Worm (Caenorhabditis elegans) whole organism, L4 larva: ENCODE results near the gene D1005.2.

ENCODE experiments used
- D1046.2 ChIP-seq: fragments of 200-800 bp; sonication (Bioruptor generic); IDR thresholded peaks from 2 replicates; pipeline ENCODE4 v1.3.6; 2022; ENCODE audit warnings: missing genetic modification characterization, missing compliant biosample characterization
- F26F4.8 ChIP-seq: fragments of 200-800 bp; sonication (Bioruptor generic); conservative IDR thresholded peaks from 2 replicates; pipeline ENCODE4 v1.3.6; 2022; ENCODE audit warnings: missing genetic modification characterization, missing compliant biosample characterization
- F49E8.2 ChIP-seq: sonication (generic microtip); optimal IDR thresholded peaks from 2 replicates; lab custom pipeline; 2016; ENCODE audit warnings: missing compliant biosample characterization, mild to moderate bottlenecking, missing genetic modification characterization, borderline replicate concordance
- R02D3.7 ChIP-seq: fragments of 150-350 bp; sonication (generic microtip); optimal IDR thresholded peaks from 3 replicates; lab custom pipeline; 2014; ENCODE audit warnings: missing biosample characterization, missing genetic modification characterization
- T26A8.4 ChIP-seq: fragments of 200-800 bp; sonication (Bioruptor generic); IDR thresholded peaks from 2 replicates; pipeline ENCODE4 v1.3.6; 2022; ENCODE audit warnings: missing genetic modification characterization, missing compliant biosample characterization
- Y48G9A.11 ChIP-seq: fragments of 200-800 bp; sonication (Bioruptor generic); IDR thresholded peaks from 2 replicates; pipeline ENCODE4 v1.3.6; 2022; ENCODE audit warnings: missing genetic modification reagents, missing genetic modification characterization, missing compliant biosample characterization
- aha-1 ChIP-seq: fragments of 150-350 bp; peaks from one replicate; lab custom pipeline; 2014; ENCODE audit warnings: missing biosample characterization, missing genetic modification characterization
- aly-2 ChIP-seq: sonication (generic microtip); optimal IDR thresholded peaks from 2 replicates; lab custom pipeline; 2018; ENCODE audit warnings: missing biosample characterization, missing genetic modification characterization
- ama-1 ChIP-seq: fragments of 150-350 bp; optimal IDR thresholded peaks from 2 replicates; lab custom pipeline; 2014; ENCODE audit warnings: inconsistent platforms, mixed read lengths
- ceh-20 ChIP-seq: fragments of 200-800 bp; sonication (Bioruptor generic); IDR thresholded peaks from 2 replicates; pipeline ENCODE4 v1.3.6; 2022; ENCODE audit warnings: missing genetic modification reagents, missing genetic modification characterization, missing compliant biosample characterization
- ceh-32 ChIP-seq: sonication (generic microtip); optimal IDR thresholded peaks from 2 replicates; lab custom pipeline; 2016; ENCODE audit warnings: mild to moderate bottlenecking, missing genetic modification characterization, missing compliant biosample characterization; ENCODE audit not compliant: poor library complexity
- ceh-44 ChIP-seq: fragments of 200-800 bp; sonication (Bioruptor generic); IDR thresholded peaks from 2 replicates; pipeline ENCODE4 v1.3.6; 2022; ENCODE audit warnings: missing genetic modification reagents, missing genetic modification characterization, missing compliant biosample characterization
- daf-16 ChIP-seq, 3 experiments: sonication (generic microtip); optimal IDR thresholded peaks; 2 replicates each; lab custom pipeline; 2016 to 2017; ENCODE audit warnings: missing genetic modification characterization in 3 of 3, missing genetic modification reagents in 3 of 3, mild to moderate bottlenecking in 2 of 3, missing compliant biosample characterization in 2 of 3, missing biosample characterization in 1 of 3, moderate library complexity in 1 of 3
- dmd-6 ChIP-seq: fragments of 200-800 bp; sonication (Bioruptor generic); IDR thresholded peaks from 2 replicates; pipeline ENCODE4 v1.3.6; 2022; ENCODE audit warnings: missing genetic modification reagents, missing genetic modification characterization, missing compliant biosample characterization
- dpl-1 ChIP-seq: fragments of 150-350 bp; optimal IDR thresholded peaks from 2 replicates; lab custom pipeline; 2014; ENCODE audit warnings: missing biosample characterization, missing genetic modification reagents, missing genetic modification characterization
- hlh-11 ChIP-seq: fragments of 200-800 bp; sonication (Bioruptor generic); optimal IDR thresholded peaks from 2 replicates; lab custom pipeline; 2018; ENCODE audit warnings: mild to moderate bottlenecking, missing genetic modification characterization, missing compliant biosample characterization
- hmg-1.1 ChIP-seq: fragments of 200-800 bp; sonication (Bioruptor generic); IDR thresholded peaks from 2 replicates; pipeline ENCODE4 v1.3.6; 2022; ENCODE audit warnings: missing genetic modification reagents, missing genetic modification characterization, missing compliant biosample characterization
- jun-1 ChIP-seq: fragments of 150-350 bp; optimal IDR thresholded peaks from 2 replicates; lab custom pipeline; 2014; ENCODE audit warnings: missing biosample characterization, missing genetic modification reagents, missing genetic modification characterization
- lim-7 ChIP-seq: fragments of 200-800 bp; sonication (Bioruptor generic); IDR thresholded peaks from 2 replicates; pipeline ENCODE4 v1.3.6; 2022; ENCODE audit warnings: missing genetic modification characterization, missing compliant biosample characterization
- lin-38 ChIP-seq: fragments of 200-800 bp; sonication (Bioruptor generic); IDR thresholded peaks from 2 replicates; pipeline ENCODE4 v1.3.6; 2022; ENCODE audit warnings: missing genetic modification reagents, missing genetic modification characterization, missing compliant biosample characterization
- lsy-2 ChIP-seq, 2 experiments: fragments of 150-350 bp in 1 of 2; sonication (generic microtip) in 1 of 2; optimal IDR thresholded peaks; 2 replicates each; lab custom pipeline; 2014 to 2017; ENCODE audit warnings: missing biosample characterization in 2 of 2, missing genetic modification characterization in 2 of 2
- madf-5 ChIP-seq, 2 experiments: fragments of 200-800 bp; sonication (Bioruptor generic); IDR thresholded peaks; 2 replicates each; pipeline ENCODE4 v1.3.6; 2022; ENCODE audit warnings: missing compliant biosample characterization in 2 of 2, missing genetic modification characterization in 2 of 2
- mdl-1 ChIP-seq, 2 experiments: fragments of 150-350 bp in 1 of 2; sonication (generic microtip) in 1 of 2; optimal IDR thresholded peaks; 2 replicates each; lab custom pipeline; 2014 to 2017; ENCODE audit warnings: missing biosample characterization in 2 of 2, missing genetic modification characterization in 2 of 2
- mdt-29 ChIP-seq: fragments of 200-800 bp; sonication (Bioruptor generic); IDR thresholded peaks from 2 replicates; pipeline ENCODE4 v1.3.6; 2022; ENCODE audit warnings: missing genetic modification reagents, missing genetic modification characterization, missing compliant biosample characterization
- mes-2 ChIP-seq: sonication (generic microtip); optimal IDR thresholded peaks from 2 replicates; lab custom pipeline; 2016; ENCODE audit warnings: missing genotype, mild to moderate bottlenecking, missing genetic modification characterization, missing compliant biosample characterization; ENCODE audit not compliant: poor library complexity, severe bottlenecking
- nhr-10 ChIP-seq: fragments of 150-350 bp; optimal IDR thresholded peaks from 2 replicates; lab custom pipeline; 2014; ENCODE audit warnings: missing biosample characterization, missing genetic modification characterization
- nhr-11 ChIP-seq: fragments of 150-350 bp; optimal IDR thresholded peaks from 2 replicates; lab custom pipeline; 2014; ENCODE audit warnings: missing biosample characterization, missing genetic modification characterization
- nhr-237 ChIP-seq: sonication (generic microtip); optimal IDR thresholded peaks from 2 replicates; lab custom pipeline; 2017; ENCODE audit warnings: missing biosample characterization, missing genetic modification characterization
- nhr-28 ChIP-seq: fragments of 150-350 bp; optimal IDR thresholded peaks from 2 replicates; lab custom pipeline; 2014; ENCODE audit warnings: missing biosample characterization, missing genetic modification characterization
- nhr-42 ChIP-seq: fragments of 200-800 bp; sonication (Bioruptor generic); IDR thresholded peaks from 2 replicates; pipeline ENCODE4 v1.3.6; 2022; ENCODE audit warnings: missing genetic modification characterization, missing compliant biosample characterization
- nhr-48 ChIP-seq: sonication (generic microtip); optimal IDR thresholded peaks from 2 replicates; lab custom pipeline; 2016; ENCODE audit warnings: mild to moderate bottlenecking, missing genetic modification characterization, missing compliant biosample characterization
- nhr-6 ChIP-seq: fragments of 150-350 bp; optimal IDR thresholded peaks from 2 replicates; lab custom pipeline; 2014; ENCODE audit warnings: missing biosample characterization, missing genetic modification characterization
- nhr-76 ChIP-seq: fragments of 150-350 bp; optimal IDR thresholded peaks from 2 replicates; lab custom pipeline; 2014; ENCODE audit warnings: missing biosample characterization, missing genetic modification characterization
- nhr-77 ChIP-seq: fragments of 150-350 bp; optimal IDR thresholded peaks from 2 replicates; lab custom pipeline; 2014; ENCODE audit warnings: missing biosample characterization, missing genetic modification characterization
- pha-4 ChIP-seq, 2 experiments: fragments of 150-350 bp in 1 of 2; fragments of 200-800 bp in 1 of 2; sonication (Bioruptor generic) in 1 of 2; IDR thresholded peaks in 1 of 2; optimal IDR thresholded peaks in 1 of 2; 2 replicates each; pipeline versions ENCODE4 v1.3.6 to Lab custom; 2014 to 2022; ENCODE audit warnings: missing genetic modification characterization in 2 of 2, missing genetic modification reagents in 2 of 2, missing biosample characterization in 1 of 2, missing compliant biosample characterization in 1 of 2
- pqm-1 ChIP-seq: sonication (generic microtip); optimal IDR thresholded peaks from 2 replicates; lab custom pipeline; 2017; ENCODE audit warnings: missing biosample characterization, missing genetic modification characterization
- rbr-2 ChIP-seq: sonication (generic microtip); optimal IDR thresholded peaks from 2 replicates; lab custom pipeline; 2016; ENCODE audit warnings: missing genotype, missing genetic modification characterization, missing compliant biosample characterization
- set-16 ChIP-seq: fragments of 200-800 bp; sonication (Bioruptor generic); IDR thresholded peaks from 2 replicates; pipeline ENCODE4 v1.3.6; 2022; ENCODE audit warnings: missing genetic modification reagents, missing genetic modification characterization, missing compliant biosample characterization
- spr-1 ChIP-seq: sonication (generic microtip); optimal IDR thresholded peaks from 2 replicates; lab custom pipeline; 2016; ENCODE audit warnings: mild to moderate bottlenecking, missing genetic modification characterization, missing compliant biosample characterization
- tra-1 ChIP-seq: fragments of 200-800 bp; sonication (Bioruptor generic); IDR thresholded peaks from 2 replicates; pipeline ENCODE4 v1.3.6; 2022; ENCODE audit warnings: missing genetic modification reagents, missing genetic modification characterization, missing compliant biosample characterization
- unc-39 ChIP-seq: sonication (generic microtip); optimal IDR thresholded peaks from 2 replicates; lab custom pipeline; 2017; ENCODE audit warnings: missing biosample characterization, missing genetic modification characterization
- unc-62 ChIP-seq, 3 experiments: fragments of 150-350 bp in 1 of 3; sonication (generic microtip); optimal IDR thresholded peaks in 2 of 3; peaks in 1 of 3; 1 replicate in 1 of 3; 2 replicates in 2 of 3; lab custom pipeline; 2014 to 2017; ENCODE audit warnings: missing biosample characterization in 3 of 3, missing genetic modification characterization in 3 of 3, missing genetic modification reagents in 3 of 3, missing genotype in 1 of 3
- zfp-2 ChIP-seq: sonication (generic microtip); optimal IDR thresholded peaks from 2 replicates; lab custom pipeline; 2016; ENCODE audit warnings: mild to moderate bottlenecking, missing genetic modification characterization, missing compliant biosample characterization
- zfp-3 ChIP-seq: fragments of 200-800 bp; sonication (Bioruptor generic); conservative IDR thresholded peaks from 2 replicates; pipeline ENCODE4 v1.3.6; 2022; ENCODE audit warnings: missing genetic modification reagents, missing genetic modification characterization, missing compliant biosample characterization
- zip-11 ChIP-seq: fragments of 200-800 bp; sonication (Bioruptor generic); IDR thresholded peaks from 2 replicates; pipeline ENCODE4 v1.3.6; 2022; ENCODE audit warnings: missing genetic modification characterization, missing compliant biosample characterization
- ztf-11 ChIP-seq: fragments of 150-350 bp; optimal IDR thresholded peaks from 2 replicates; lab custom pipeline; 2014; ENCODE audit warnings: missing biosample characterization, missing genetic modification characterization
- ztf-7 ChIP-seq: fragments of 150-350 bp; optimal IDR thresholded peaks from 2 replicates; lab custom pipeline; 2014; ENCODE audit warnings: missing biosample characterization, missing genetic modification characterization

Gene D1005.2

DNA sequence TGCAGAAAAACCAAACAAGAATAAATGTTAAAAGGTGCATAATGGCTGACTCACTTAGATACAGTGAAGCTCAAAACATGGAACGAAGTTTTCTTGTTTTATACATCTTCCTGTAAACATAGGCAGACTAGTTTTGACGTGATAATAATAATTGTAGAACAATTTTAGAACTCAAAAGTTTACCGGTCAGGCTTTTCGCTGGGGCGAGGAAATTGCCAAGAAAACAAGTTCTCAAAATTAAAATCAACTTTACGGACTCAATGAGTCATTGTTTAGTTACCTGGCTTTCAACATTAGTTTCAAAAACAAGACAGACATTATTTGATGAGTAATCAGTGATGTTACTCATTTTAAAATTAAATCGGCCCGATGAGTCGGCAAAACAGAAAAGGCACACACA, 14.1 kb downstream of the D1005.2 start, which contains the start of gene D1005.5:
D1005.5 (minus strand) TSS at position 101 of the 400 bp plus-strand sequence.
- TF ChIP-seq mdt-29 (no peak), F26F4.8 (GFP tag; lab: Robert Waterston, UW) (no peak), lsy-2 (tag; optimal IDR thresholded peaks at IDR 0.05; lab: Kevin White, UChicago) (no peak), aly-2 (tag; lab: Kevin White, UChicago) (no peak), ztf-11 (tag; lab: Kevin White, UChicago) (no peak), zip-11 (GFP tag; lab: Robert Waterston, UW) (no peak), nhr-10 (no peak), nhr-77 (tag; lab: Kevin White, UChicago) (no peak), R02D3.7 (no peak), mes-2 (no peak), aha-1 (no peak), unc-39 (tag; lab: Kevin White, UChicago) (no peak), hlh-11 (tag; lab: Kevin White, UChicago) (no peak), spr-1 (no peak), jun-1 (tag; lab: Kevin White, UChicago) (no peak)

DNA sequence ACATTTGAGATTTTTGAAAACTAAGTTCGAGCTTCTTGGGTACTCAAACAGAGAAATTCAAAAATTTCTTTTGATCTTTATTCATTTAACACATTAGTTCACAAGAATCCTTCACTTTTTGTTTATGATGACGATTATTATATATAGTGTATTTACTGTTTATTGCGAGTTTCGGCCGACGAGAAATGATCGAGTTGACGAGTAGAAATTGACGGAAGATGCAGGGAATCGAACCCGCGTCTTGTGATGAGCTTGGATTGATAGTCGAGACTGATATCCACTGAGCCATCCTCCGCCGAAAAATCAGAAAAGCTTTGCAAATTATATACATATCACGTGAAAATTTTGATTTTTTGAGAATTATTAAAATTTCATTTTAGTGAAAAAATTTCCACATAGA, 15.0 kb downstream of the D1005.2 start:
- TF ChIP-seq zfp-2, result no peak
- no peak for TF ChIP-seq zfp-3 (GFP tag; lab: Robert Waterston, UW)
- TF ChIP-seq hmg-1.1 (GFP tag; lab: Robert Waterston, UW), result no peak
- TF ChIP-seq nhr-76 (tag; lab: Kevin White, UChicago), result no peak
- TF ChIP-seq daf-16 (GFP tag; optimal IDR thresholded peaks at IDR 0.05; lab: Kevin White, UChicago), result no peak
- no peak for TF ChIP-seq daf-16 (tag; optimal IDR thresholded peaks at IDR 0.05; lab: Kevin White, UChicago)
- TF ChIP-seq lim-7 (GFP tag; lab: Robert Waterston, UW), result no peak
- TF ChIP-seq Y48G9A.11, result no peak
- TF ChIP-seq set-16 (GFP tag; lab: Robert Waterston, UW), result no peak

DNA sequence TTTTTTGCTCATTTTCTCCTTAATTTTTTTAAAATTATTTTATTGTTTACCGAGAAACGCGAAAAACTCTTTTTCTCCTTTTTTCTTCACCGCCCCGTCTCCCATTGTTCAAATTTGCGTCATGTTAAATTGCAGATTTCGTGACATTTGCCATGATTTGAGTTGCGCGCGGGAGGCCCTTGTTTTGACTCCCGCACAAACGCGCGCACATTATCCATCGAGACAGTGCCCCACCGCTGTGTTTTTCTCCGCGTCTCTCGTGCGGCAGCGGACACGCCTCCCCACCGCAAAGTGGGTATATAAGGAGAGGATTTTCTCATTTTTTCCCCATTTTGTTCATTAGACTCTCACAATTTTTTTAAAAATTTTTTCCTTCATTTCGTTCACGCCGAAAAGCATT, 17.2 kb downstream of the D1005.2 start:
- TF ChIP-seq ztf-7 (tag; lab: Kevin White, UChicago) (no peak), nhr-237 (tag; lab: Kevin White, UChicago) (no peak), nhr-48 (tag; lab: Kevin White, UChicago) (no peak), ztf-11 (tag; lab: Kevin White, UChicago) (no peak), set-16 (GFP tag; lab: Robert Waterston, UW) (0 out of 2 replicates have a peak, but pooled peaks have one; percentile 15), T26A8.4 (GFP tag; lab: Robert Waterston, UW) (no peak), aha-1 (peak; percentile 47), unc-62 (GFP tag; optimal IDR thresholded peaks at IDR 0.05 in 1 of 2; lab: Kevin White, UChicago) (no peak), unc-62 (tag; optimal IDR thresholded peaks at IDR 0.05; lab: Kevin White, UChicago) (no peak), lin-38 (GFP tag; lab: Robert Waterston, UW) (no peak), hmg-1.1 (GFP tag; lab: Robert Waterston, UW) (no peak), dpl-1 (GFP tag; lab: Kevin White, UChicago) (no peak)

DNA sequence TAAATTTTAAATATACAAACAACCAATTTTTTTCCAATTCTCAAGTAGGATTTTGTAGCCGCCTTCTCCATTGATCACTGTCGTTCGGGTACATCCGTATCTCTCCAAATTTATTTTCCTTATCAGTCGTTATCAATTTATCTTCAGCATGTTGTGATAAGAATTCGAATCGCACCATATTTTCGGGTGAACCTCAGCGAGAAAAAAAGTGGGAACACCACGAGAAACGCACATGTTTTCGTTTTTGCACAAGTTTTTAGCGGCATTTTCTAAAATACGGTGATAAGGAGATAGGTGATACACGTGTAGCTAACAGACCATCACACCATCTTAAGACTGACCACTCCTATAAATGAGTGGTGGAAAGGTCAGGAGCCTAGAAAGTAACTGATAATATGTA, 19.1 kb downstream of the D1005.2 start:
- TF ChIP-seq ceh-20 (GFP tag; lab: Robert Waterston, UW) (peak; percentile 36; the same call in 1 of the 2 replicates), F49E8.2 (tag; lab: Kevin White, UChicago) (no peak), rbr-2 (tag; lab: Kevin White, UChicago) (no peak), tra-1 (GFP tag; lab: Robert Waterston, UW) (peak; percentile 92), D1046.2 (GFP tag; lab: Robert Waterston, UW) (no peak), nhr-11 (tag; lab: Kevin White, UChicago) (no peak), nhr-28 (tag; lab: Kevin White, UChicago) (peak; percentile 91), mdl-1 (tag; optimal IDR thresholded peaks at IDR 0.05; lab: Kevin White, UChicago) (peak; percentile 37 to 89), lsy-2 (tag; optimal IDR thresholded peaks at IDR 0.05; lab: Kevin White, UChicago) (peak in 1 of 2 experiments; percentile 65), pqm-1 (tag; lab: Kevin White, UChicago) (peak; percentile 91), nhr-10 (no peak), nhr-42 (peak; percentile 70; the same call in 1 of the 2 replicates), madf-5 (GFP tag; IDR thresholded peaks at IDR 0.05; lab: Robert Waterston, UW) (no peak), dmd-6 (GFP tag; lab: Robert Waterston, UW) (peak; percentile 97), ceh-32 (no peak), nhr-6 (tag; lab: Kevin White, UChicago) (peak; percentile 28), pha-4 (GFP tag; IDR thresholded peaks at IDR 0.05; lab: Robert Waterston, UW) (peak; percentile 43; the same call in 1 of the 2 replicates), pha-4 (tag; optimal IDR thresholded peaks at IDR 0.05; lab: Kevin White, UChicago) (no peak), ama-1 (lab: Kevin White, UChicago) (no peak), ceh-44 (GFP tag; lab: Robert Waterston, UW) (no peak)
